Fruit fly (Drosophila melanogaster): ENCODE data around the gene RpS4.
A peak's percentile ranks its signal among the peaks of the same experiment; 100 is the strongest.

RpS4 gene

dm6 chr3L:13015823-13016465 is 25.6 kb upstream of the RpS4 start, which contains the start of gene CG11267 (continued):
- TF ChIP-seq CG2889 (GFP tag; IDR thresholded peaks at IDR 0.05) (peak; percentile 69; the same call in 2 of the 3 replicates), CG16815 (GFP tag; optimal IDR thresholded peaks at IDR 0.05) (peak; percentile 48), CG15479 (GFP tag; optimal IDR thresholded peaks at IDR 0.05) (no peak), zfh1 (GFP tag; IDR thresholded peaks at IDR 0.05) (peak; percentile 92), mirr (GFP tag; optimal IDR thresholded peaks at IDR 0.05) (peak; percentile 90), Pdp1 (GFP tag; optimal IDR thresholded peaks at IDR 0.05) (peak; percentile 77 to 99), CG18599 (GFP tag; optimal IDR thresholded peaks at IDR 0.05) (peak; percentile 92), CG10209 (GFP tag; optimal IDR thresholded peaks at IDR 0.05) (peak; percentile 75), CG10979 (tag; optimal IDR thresholded peaks at IDR 0.05) (peak; percentile 81), CG18476 (GFP tag; optimal IDR thresholded peaks at IDR 0.05) (peak; percentile 72), MTF-1 (GFP tag; optimal IDR thresholded peaks at IDR 0.05; ENCODE audit: borderline replicate concordance) (peak; percentile 71), Deaf1 (tag; optimal IDR thresholded peaks at IDR 0.05) (peak; percentile 55), Trl (optimal IDR thresholded peaks at IDR 0.05) (no peak), Trl (GFP tag; optimal IDR thresholded peaks at IDR 0.05) (peak; percentile 90), ase (GFP tag; IDR thresholded peaks at IDR 0.05) (peak; percentile 94), al (GFP tag; IDR thresholded peaks at IDR 0.05) (peak; percentile 90), ro (GFP tag; IDR thresholded peaks at IDR 0.05) (peak; percentile 75), Kr (GFP tag; optimal IDR thresholded peaks at IDR 0.05) (no peak), yki (optimal IDR thresholded peaks at IDR 0.05) (no peak), CG2129 (GFP tag; IDR thresholded peaks at IDR 0.05; ENCODE audit: partially characterized antibody) (no peak), Antp (GFP tag; optimal IDR thresholded peaks at IDR 0.05) (peak; percentile 69), Dip3 (GFP tag; optimal IDR thresholded peaks at IDR 0.05) (peak; percentile 85), CG8359 (GFP tag; optimal IDR thresholded peaks at IDR 0.05; ENCODE audit: borderline replicate concordance) (peak; percentile 56), CG12236 (GFP tag; optimal IDR thresholded peaks at IDR 0.05) (no peak), Sry-β (GFP tag; optimal IDR thresholded peaks at IDR 0.05) (peak; percentile 38), bbx (GFP tag; IDR thresholded peaks at IDR 0.05; ENCODE audit: partially characterized antibody) (no peak), her (GFP tag; optimal IDR thresholded peaks at IDR 0.05) (peak; percentile 60), CG17328 (GFP tag; IDR thresholded peaks at IDR 0.05) (peak; percentile 86), pita (GFP tag; optimal IDR thresholded peaks at IDR 0.05) (no peak), Mad (GFP tag; optimal IDR thresholded peaks at IDR 0.05) (peak; percentile 67), shn (GFP tag; optimal IDR thresholded peaks at IDR 0.05) (peak; percentile 51), seq (GFP tag; IDR thresholded peaks at IDR 0.05) (peak; percentile 82), Sry-δ (GFP tag; optimal IDR thresholded peaks at IDR 0.05) (peak; percentile 32), scrt (GFP tag; optimal IDR thresholded peaks at IDR 0.05) (peak; percentile 81), lbe (GFP tag; optimal IDR thresholded peaks at IDR 0.05) (peak; percentile 64), Ssrp (tag; optimal IDR thresholded peaks at IDR 0.05) (peak; percentile 73), CG9727 (GFP tag; optimal IDR thresholded peaks at IDR 0.05) (peak; percentile 82), Hey (tag; optimal IDR thresholded peaks at IDR 0.05) (no peak), CG6272 (GFP tag; IDR thresholded peaks at IDR 0.05) (peak; percentile 71), TFAM (GFP tag; optimal IDR thresholded peaks at IDR 0.05) (no peak), wdn (GFP tag; IDR thresholded peaks at IDR 0.05) (peak; percentile 88), schlank (tag; optimal IDR thresholded peaks at IDR 0.05) (peak; percentile 78), salm (tag; optimal IDR thresholded peaks at IDR 0.05) (peak; percentile 56), sens-2 (GFP tag; IDR thresholded peaks at IDR 0.05) (peak; percentile 91), CG5245 (GFP tag; optimal IDR thresholded peaks at IDR 0.05) (peak; percentile 77), trem (tag; optimal IDR thresholded peaks at IDR 0.05) (peak; percentile 66), CG6854 (GFP tag; optimal IDR thresholded peaks at IDR 0.05) (peak; percentile 77), unc-4 (GFP tag; IDR thresholded peaks at IDR 0.05; ENCODE audit: partially characterized antibody) (no peak), rib (GFP tag; IDR thresholded peaks at IDR 0.05) (peak; percentile 79), Jarid2 (GFP tag; optimal IDR thresholded peaks at IDR 0.05) (peak; percentile 44)
